Worm (Caenorhabditis elegans): ENCODE results near the gene dod-3.

dod-3 gene

ce11 chrV:2718688-2719185 lies 12.2 kb downstream of the dod-3 start, which contains the start of gene srt-29:
Gene srt-29, minus strand, starts transcription at chrV:2719135.
- no peak for TF ChIP-seq egl-5 (tag; optimal IDR thresholded peaks at IDR 0.05)
- TF ChIP-seq mml-1 (tag; optimal IDR thresholded peaks at IDR 0.05) = no peak
- no peak for TF ChIP-seq lin-15B (tag; optimal IDR thresholded peaks at IDR 0.05)
- no peak for TF ChIP-seq nhr-12 (tag; optimal IDR thresholded peaks at IDR 0.05)
- no peak for TF ChIP-seq elt-2 (tag; optimal IDR thresholded peaks at IDR 0.05)
- TF ChIP-seq jun-1 (tag; optimal IDR thresholded peaks at IDR 0.05) = no peak
- no peak for TF ChIP-seq aly-2 (tag; optimal IDR thresholded peaks at IDR 0.05)
- TF ChIP-seq fkh-2 (tag; optimal IDR thresholded peaks at IDR 0.05) = no peak
- no peak for TF ChIP-seq eor-1 (tag; optimal IDR thresholded peaks at IDR 0.05)

DNA sequence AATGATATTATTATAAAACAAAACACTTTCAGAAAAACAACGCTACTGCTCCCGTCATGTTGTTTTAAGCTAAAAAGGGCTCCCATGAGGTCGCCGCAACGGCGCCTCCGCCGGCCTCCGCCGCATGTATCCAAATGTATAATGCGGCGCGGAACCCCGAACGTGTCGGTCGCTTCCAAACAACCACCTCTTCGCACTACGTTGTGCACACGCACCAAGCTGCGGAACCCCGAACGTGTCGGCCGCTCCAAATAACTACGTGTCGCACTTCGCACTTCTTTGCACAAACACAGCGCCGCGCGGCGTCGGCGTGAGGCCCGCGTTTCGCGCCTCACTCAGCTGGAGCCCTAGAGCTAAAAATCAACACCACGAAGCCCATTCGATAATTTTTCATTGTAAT lies 14.0 kb downstream of the dod-3 start:
- no peak for TF ChIP-seq skn-1 (tag; optimal IDR thresholded peaks at IDR 0.05)
- no peak for TF ChIP-seq elt-1 (tag; optimal IDR thresholded peaks at IDR 0.05)
- TF ChIP-seq aly-2 (tag; optimal IDR thresholded peaks at IDR 0.05) = no peak
- no peak for TF ChIP-seq nhr-67 (tag; optimal IDR thresholded peaks at IDR 0.05)
- no peak for TF ChIP-seq egl-5 (tag; optimal IDR thresholded peaks at IDR 0.05)
- TF ChIP-seq jun-1 (tag; optimal IDR thresholded peaks at IDR 0.05) = no peak
- no peak for TF ChIP-seq lin-39 (tag; optimal IDR thresholded peaks at IDR 0.05)
- TF ChIP-seq lsy-12 (tag; optimal IDR thresholded peaks at IDR 0.05) = no peak
- TF ChIP-seq ceh-28 (tag; optimal IDR thresholded peaks at IDR 0.05) = no peak
- TF ChIP-seq eor-1 (tag; optimal IDR thresholded peaks at IDR 0.05) = no peak
- TF ChIP-seq mml-1 (tag; optimal IDR thresholded peaks at IDR 0.05) = no peak
- no peak for TF ChIP-seq lin-15B (tag; optimal IDR thresholded peaks at IDR 0.05)
- no peak for TF ChIP-seq unc-62 (GFP tag; optimal IDR thresholded peaks at IDR 0.05)
- TF ChIP-seq nhr-43 (tag; optimal IDR thresholded peaks at IDR 0.05; ENCODE audit: poor library complexity, severe bottlenecking) = no peak
- TF ChIP-seq fos-1 (tag; optimal IDR thresholded peaks at IDR 0.05) = no peak
- no peak for TF ChIP-seq zag-1 (tag; optimal IDR thresholded peaks at IDR 0.05)
- no peak for TF ChIP-seq sea-2 (GFP tag; optimal IDR thresholded peaks at IDR 0.05)
- TF ChIP-seq ztf-11 (tag; optimal IDR thresholded peaks at IDR 0.05) = no peak

ce11 chrV:2713532-2713931 lies 17.4 kb downstream of the dod-3 start, which contains the start of gene srt-28:
Gene srt-28, minus strand, starts transcription at chrV:2713632.
- TF ChIP-seq ztf-4 (tag; optimal IDR thresholded peaks at IDR 0.05) = no peak
- TF ChIP-seq hmg-11 (tag; optimal IDR thresholded peaks at IDR 0.05) = no peak

- TF ChIP-seq nfya-1 (tag; optimal IDR thresholded peaks at IDR 0.05; ENCODE audit: insufficient read depth) (peak; percentile 14), ceh-28 (tag; optimal IDR thresholded peaks at IDR 0.05) (no peak), elt-2 (tag; optimal IDR thresholded peaks at IDR 0.05) (peak; percentile 86), pqm-1 (tag; optimal IDR thresholded peaks at IDR 0.05) (peak; percentile 80)
These were observed 19.5 kb downstream of the dod-3 start, which contains the start of gene C24B9.3 for ce11 chrV:2711429-2711828. Gene C24B9.3, minus strand, starts transcription at chrV:2711599.

DNA sequence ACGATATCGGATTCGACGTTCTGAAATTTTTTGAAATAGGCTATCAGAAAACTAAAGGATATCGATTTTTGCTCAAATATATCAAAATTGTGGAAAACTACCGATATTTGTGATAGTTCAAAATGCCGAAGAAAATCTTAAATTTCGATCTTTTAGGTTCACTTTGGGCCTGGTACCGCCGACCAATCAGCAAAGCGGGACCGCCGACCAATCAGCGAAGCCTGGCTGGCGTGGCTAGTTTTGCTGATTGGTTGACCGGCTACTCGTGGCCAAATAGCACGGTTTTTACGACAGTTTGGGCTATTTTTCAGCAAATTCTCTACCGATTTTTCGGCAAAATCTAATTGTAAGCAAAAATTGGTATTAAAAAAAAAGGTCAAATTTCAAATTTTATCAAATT lies 20.7 kb downstream of the dod-3 start:
- TF ChIP-seq nhr-237 (tag; optimal IDR thresholded peaks at IDR 0.05) = no peak
- TF ChIP-seq nfya-1 (tag; optimal IDR thresholded peaks at IDR 0.05; ENCODE audit: insufficient read depth) = peak; percentile 73

- TF ChIP-seq R02D3.7 (tag; optimal IDR thresholded peaks at IDR 0.05) (no peak), fos-1 (tag; optimal IDR thresholded peaks at IDR 0.05) (no peak), eor-1 (tag; optimal IDR thresholded peaks at IDR 0.05) (no peak), unc-39 (tag; optimal IDR thresholded peaks at IDR 0.05) (no peak), sea-2 (GFP tag; optimal IDR thresholded peaks at IDR 0.05) (no peak), ceh-28 (tag; optimal IDR thresholded peaks at IDR 0.05) (no peak), elt-2 (tag; optimal IDR thresholded peaks at IDR 0.05) (no peak), elt-1 (tag; optimal IDR thresholded peaks at IDR 0.05) (no peak), nhr-237 (tag; optimal IDR thresholded peaks at IDR 0.05) (no peak), egl-27 (tag; optimal IDR thresholded peaks at IDR 0.05) (no peak)
These were observed 24.5 kb downstream of the dod-3 start for ce11 chrV:2706379-2706778.

- TF ChIP-seq nhr-28 (tag; optimal IDR thresholded peaks at IDR 0.05) (no peak), unc-39 (tag; optimal IDR thresholded peaks at IDR 0.05) (no peak), elt-1 (tag; optimal IDR thresholded peaks at IDR 0.05) (no peak), ceh-82 (tag; optimal IDR thresholded peaks at IDR 0.05) (no peak), nhr-23 (tag; optimal IDR thresholded peaks at IDR 0.05) (no peak), ama-1 (optimal IDR thresholded peaks at IDR 0.05) (no peak), ztf-4 (tag; optimal IDR thresholded peaks at IDR 0.05) (no peak), ZK546.5 (tag; optimal IDR thresholded peaks at IDR 0.05) (no peak), ceh-9 (tag; optimal IDR thresholded peaks at IDR 0.05) (no peak), hmg-11 (tag; optimal IDR thresholded peaks at IDR 0.05) (no peak), nhr-77 (tag; optimal IDR thresholded peaks at IDR 0.05) (no peak), sea-2 (GFP tag; optimal IDR thresholded peaks at IDR 0.05) (no peak), mdl-1 (tag; optimal IDR thresholded peaks at IDR 0.05) (no peak), elt-3 (tag; optimal IDR thresholded peaks at IDR 0.05) (no peak), fos-1 (tag; optimal IDR thresholded peaks at IDR 0.05) (no peak), R02D3.7 (tag; optimal IDR thresholded peaks at IDR 0.05) (no peak), nhr-12 (tag; optimal IDR thresholded peaks at IDR 0.05) (no peak), snpc-4 (tag; optimal IDR thresholded peaks at IDR 0.05) (no peak), aly-2 (tag; optimal IDR thresholded peaks at IDR 0.05) (no peak)
These were observed 27.6 kb downstream of the dod-3 start for ce11 chrV:2703299-2703698.
